Worm (Caenorhabditis elegans): ENCODE measurements around the gene C39B10.3.

DNA sequence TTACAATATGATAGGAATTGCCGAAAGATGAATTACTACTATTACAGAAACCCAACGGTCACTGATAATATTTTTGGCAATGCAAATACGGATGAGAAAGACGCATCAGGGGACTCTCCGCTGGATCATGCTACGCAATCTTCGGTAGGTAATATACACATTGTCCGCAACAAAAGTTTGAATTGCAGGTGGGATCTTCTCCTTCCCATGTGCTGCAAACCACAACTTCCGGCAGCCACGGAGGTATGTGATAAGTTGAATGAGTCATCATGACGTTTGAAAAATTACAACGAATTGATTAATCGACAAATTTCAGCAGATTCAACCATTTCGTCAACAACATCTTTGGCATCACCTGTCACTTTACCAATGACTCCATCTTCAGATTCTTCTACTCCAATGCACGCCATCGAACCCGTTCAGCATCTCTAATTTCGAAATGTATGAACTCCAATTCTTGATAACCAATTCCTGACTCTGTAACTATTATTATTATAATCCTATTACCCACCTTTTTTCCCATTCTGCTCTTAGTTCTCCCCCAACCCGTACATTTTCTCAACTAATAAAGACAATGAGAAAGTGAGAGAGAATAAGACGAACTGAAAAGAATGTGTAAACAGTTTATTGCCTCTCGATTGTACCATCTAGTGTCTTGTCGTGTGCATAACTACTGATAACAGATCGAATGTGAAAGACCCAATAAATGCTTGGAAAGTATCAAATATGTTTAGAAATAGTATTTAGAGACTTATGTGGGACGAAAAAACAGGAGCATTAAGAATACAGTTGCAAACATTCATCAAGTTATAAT, 33.4 kb downstream of the C39B10.3 start:
- no peak for TF ChIP-seq mdl-1 (tag; optimal IDR thresholded peaks at IDR 0.05)
- no peak for TF ChIP-seq nhr-11 (tag; optimal IDR thresholded peaks at IDR 0.05)

All from whole organism, L2 larva.